Worm (Caenorhabditis elegans) whole organism, early embryonic: ENCODE data around the gene abcf-1.

Experiments
- B0310.2 ChIP-seq: sonication (generic microtip); optimal IDR thresholded peaks from 2 replicates; lab custom pipeline; 2016; ENCODE audit warnings: mild to moderate bottlenecking, missing genetic modification characterization, missing compliant biosample characterization
- F13C5.2 ChIP-seq: sonication (generic microtip); optimal IDR thresholded peaks from 2 replicates; lab custom pipeline; 2017; ENCODE audit warnings: mild to moderate bottlenecking, missing genetic modification characterization, inconsistent platforms, missing compliant biosample characterization
- aly-1 ChIP-seq: sonication (generic microtip); optimal IDR thresholded peaks from 2 replicates; lab custom pipeline; 2016; ENCODE audit warnings: missing genetic modification characterization, missing compliant biosample characterization
- ama-1 ChIP-seq: fragments of 150-350 bp; optimal IDR thresholded peaks from 2 replicates; lab custom pipeline; 2014
- ceh-13 ChIP-seq: fragments of 200-800 bp; sonication (Bioruptor generic); optimal IDR thresholded peaks from 2 replicates; lab custom pipeline; 2018; ENCODE audit warnings: mild to moderate bottlenecking, missing genetic modification characterization, missing compliant biosample characterization
- ceh-36 ChIP-seq: sonication (generic microtip); optimal IDR thresholded peaks from 2 replicates; lab custom pipeline; 2016; ENCODE audit warnings: missing genetic modification characterization, inconsistent platforms, missing compliant biosample characterization
- ets-7 ChIP-seq: sonication (generic microtip); optimal IDR thresholded peaks from 2 replicates; lab custom pipeline; 2016; ENCODE audit warnings: missing genotype, missing genetic modification characterization, missing compliant biosample characterization
- flt-1 ChIP-seq: fragments of 200-800 bp; sonication (Bioruptor generic); IDR thresholded peaks from 2 replicates; pipeline ENCODE4 v1.3.6; 2022; ENCODE audit warnings: missing genetic modification characterization, missing compliant biosample characterization
- hmbx-1 ChIP-seq: sonication (generic microtip); optimal IDR thresholded peaks from 2 replicates; lab custom pipeline; 2016; ENCODE audit warnings: mild to moderate bottlenecking, missing genetic modification characterization, missing compliant biosample characterization
- hmg-4 ChIP-seq: fragments of 200-800 bp; sonication (Bioruptor generic); optimal IDR thresholded peaks from 2 replicates; lab custom pipeline; 2018; ENCODE audit warnings: mild to moderate bottlenecking, missing genetic modification characterization, missing compliant biosample characterization
- hnd-1 ChIP-seq: sonication (generic microtip); optimal IDR thresholded peaks from 2 replicates; lab custom pipeline; 2016; ENCODE audit warnings: missing genetic modification characterization, missing compliant biosample characterization
- pes-1 ChIP-seq: fragments of 200-800 bp; sonication (Bioruptor generic); IDR thresholded peaks from 2 replicates; pipeline ENCODE4 v1.3.6; 2022; ENCODE audit warnings: missing genetic modification reagents, missing genetic modification characterization, missing compliant biosample characterization
- scrt-1 ChIP-seq: fragments of 200-800 bp; sonication (Bioruptor generic); IDR thresholded peaks from 2 replicates; pipeline ENCODE4 v1.3.6; 2022; ENCODE audit warnings: missing genetic modification characterization, missing compliant biosample characterization
- sea-1 ChIP-seq: fragments of 200-800 bp; sonication (Bioruptor generic); conservative IDR thresholded peaks from 2 replicates; pipeline ENCODE4 v1.3.6; 2022; ENCODE audit warnings: missing genetic modification characterization, missing compliant biosample characterization
- tbx-11 ChIP-seq: fragments of 200-800 bp; sonication (Bioruptor generic); IDR thresholded peaks from 2 replicates; pipeline ENCODE4 v1.3.6; 2022; ENCODE audit warnings: missing genetic modification characterization, missing compliant biosample characterization
- tbx-37 ChIP-seq: fragments of 200-800 bp; sonication (Bioruptor generic); conservative IDR thresholded peaks from 2 replicates; pipeline ENCODE4 v1.3.6; 2022; ENCODE audit warnings: missing genetic modification reagents, missing genetic modification characterization, missing compliant biosample characterization
- tra-4 ChIP-seq: sonication (generic microtip); optimal IDR thresholded peaks from 2 replicates; lab custom pipeline; 2017; ENCODE audit warnings: missing genetic modification characterization, missing compliant biosample characterization

abcf-1 gene

DNA sequence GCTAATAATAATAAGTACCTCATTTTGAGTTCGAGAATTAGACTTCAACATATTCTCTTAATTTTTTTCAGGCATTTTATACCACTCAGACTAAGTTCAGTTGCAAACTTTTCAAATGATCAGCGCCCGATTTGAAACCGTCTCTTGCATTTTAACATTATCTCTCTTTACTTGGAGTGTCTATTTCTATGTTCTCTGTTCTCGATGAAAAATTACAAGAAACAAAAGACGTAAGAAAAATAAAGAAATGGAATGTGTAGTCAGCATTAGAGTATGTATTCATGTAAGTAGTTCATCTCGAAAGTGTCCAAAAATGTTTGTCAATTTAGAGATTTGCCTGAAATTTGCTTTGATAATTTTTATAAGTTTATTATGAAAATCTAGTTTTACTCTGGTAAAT lies 37.0 kb upstream of the abcf-1 start, which contains the start of gene ugt-3:
Gene ugt-3 (minus strand): TSS at position 101 of the 400 bp plus-strand sequence.
- no peak for TF ChIP-seq sea-1 (GFP tag; lab: Robert Waterston, UW)
- TF ChIP-seq ets-7 = no peak
- TF ChIP-seq hnd-1 (tag; lab: Kevin White, UChicago) = no peak
- no peak for TF ChIP-seq B0310.2 (tag; lab: Kevin White, UChicago)
- no peak for TF ChIP-seq scrt-1 (GFP tag; lab: Robert Waterston, UW)
- no peak for TF ChIP-seq tra-4 (tag; lab: Kevin White, UChicago)

- TF ChIP-seq pes-1 (no peak), hmbx-1 (tag; lab: Kevin White, UChicago) (no peak), aly-1 (tag; lab: Kevin White, UChicago) (no peak), F13C5.2 (tag; lab: Kevin White, UChicago) (no peak), tbx-37 (no peak), ets-7 (no peak), ceh-36 (tag; lab: Kevin White, UChicago) (no peak), B0310.2 (tag; lab: Kevin White, UChicago) (no peak), ama-1 (lab: Kevin White, UChicago) (no peak), ceh-13 (GFP tag; lab: Kevin White, UChicago) (no peak), hmg-4 (GFP tag; lab: Kevin White, UChicago) (no peak), scrt-1 (GFP tag; lab: Robert Waterston, UW) (no peak), hnd-1 (tag; lab: Kevin White, UChicago) (no peak), tbx-11 (no peak), flt-1 (no peak), tra-4 (tag; lab: Kevin White, UChicago) (no peak)
These were observed 34.8 kb upstream of the abcf-1 start, which contains the start of gene ugt-6 for ce11 chrV:12797992-12798391. ugt-6 (minus strand) TSS chrV:12798224.

DNA sequence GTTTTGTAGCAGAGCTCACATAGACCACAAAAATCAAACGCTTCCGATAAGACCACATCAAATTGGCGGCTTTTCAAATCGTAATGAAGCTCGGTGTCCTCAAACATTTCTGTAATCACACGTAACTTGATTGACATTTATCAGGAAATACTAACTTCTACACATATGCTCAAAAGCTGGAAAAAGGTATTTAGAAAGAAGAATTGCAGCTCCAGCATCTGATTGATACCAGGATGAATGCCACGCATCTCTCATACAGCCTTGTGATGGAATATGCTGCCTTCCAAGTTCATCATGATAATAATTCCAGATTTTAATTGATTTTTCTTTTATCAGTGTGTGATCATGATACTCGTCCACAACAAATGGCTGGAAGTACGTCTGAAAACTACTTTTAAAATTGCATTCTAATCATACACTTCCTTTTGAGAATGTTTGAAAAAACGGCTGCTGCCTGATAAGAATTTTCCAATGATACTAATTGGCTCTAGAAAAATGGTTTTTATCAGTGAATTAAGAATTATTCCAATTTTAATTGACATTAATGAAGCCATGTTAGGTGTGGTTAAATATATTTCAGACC lies 33.8 kb upstream of the abcf-1 start:
- no peak for TF ChIP-seq ama-1 (lab: Kevin White, UChicago)
- no peak for TF ChIP-seq hmg-4 (GFP tag; lab: Kevin White, UChicago)

DNA sequence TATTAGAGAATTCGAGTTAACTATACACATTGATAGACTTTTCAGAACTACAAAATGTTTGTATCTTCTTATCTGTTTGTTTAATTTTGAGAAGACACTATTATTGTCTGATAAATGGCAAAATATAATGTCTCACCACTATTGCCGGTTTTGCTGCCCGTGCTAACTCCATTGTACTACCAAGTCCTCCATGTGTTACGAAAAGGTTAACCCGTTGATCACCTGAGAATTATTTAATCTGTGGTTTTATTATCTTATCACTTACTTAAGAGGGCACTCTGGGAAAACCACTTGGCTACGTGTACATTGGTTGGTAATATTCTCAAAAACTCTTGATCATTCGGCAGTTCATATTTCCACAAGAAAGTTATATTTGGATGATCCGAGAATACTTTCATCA lies 32.8 kb upstream of the abcf-1 start:
- TF ChIP-seq ama-1 (lab: Kevin White, UChicago) (no peak), tbx-11 (no peak), ceh-13 (GFP tag; lab: Kevin White, UChicago) (no peak), sea-1 (GFP tag; lab: Robert Waterston, UW) (no peak), hmbx-1 (tag; lab: Kevin White, UChicago) (no peak), tra-4 (tag; lab: Kevin White, UChicago) (no peak), hmg-4 (GFP tag; lab: Kevin White, UChicago) (no peak), ets-7 (no peak), aly-1 (tag; lab: Kevin White, UChicago) (no peak), scrt-1 (GFP tag; lab: Robert Waterston, UW) (no peak), flt-1 (no peak), tbx-37 (no peak), hnd-1 (tag; lab: Kevin White, UChicago) (no peak), B0310.2 (tag; lab: Kevin White, UChicago) (no peak), F13C5.2 (tag; lab: Kevin White, UChicago) (no peak), pes-1 (no peak), ceh-36 (tag; lab: Kevin White, UChicago) (no peak)

ce11 chrV:12795196-12795595 lies 32.0 kb upstream of the abcf-1 start, which contains the start of gene ugt-4:
ugt-4 (minus strand) TSS chrV:12795336.
- no peak for TF ChIP-seq B0310.2 (tag; lab: Kevin White, UChicago)
- TF ChIP-seq ama-1 (lab: Kevin White, UChicago) = no peak
- TF ChIP-seq ceh-36 (tag; lab: Kevin White, UChicago) = no peak
- TF ChIP-seq tbx-11 = no peak
- TF ChIP-seq tra-4 (tag; lab: Kevin White, UChicago) = no peak
- no peak for TF ChIP-seq hmg-4 (GFP tag; lab: Kevin White, UChicago)
- TF ChIP-seq hmbx-1 (tag; lab: Kevin White, UChicago) = no peak
- TF ChIP-seq F13C5.2 (tag; lab: Kevin White, UChicago) = no peak

DNA sequence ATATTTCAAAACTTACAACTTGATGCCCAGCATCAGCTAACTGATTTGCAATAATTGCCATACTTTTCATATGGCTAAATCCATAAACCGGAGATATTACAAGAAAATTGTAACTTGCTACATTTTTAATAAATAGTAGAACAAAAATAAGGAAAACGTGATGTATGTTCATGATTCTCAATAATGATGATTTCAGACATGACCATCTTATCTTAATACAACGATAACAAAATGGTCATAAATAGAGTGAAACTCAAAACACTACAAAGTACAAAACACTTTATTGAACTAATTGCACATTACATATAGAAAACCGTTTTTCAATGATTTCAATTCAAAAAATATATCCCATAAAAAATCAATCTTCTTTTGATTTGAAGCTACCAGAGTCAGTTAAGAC lies 29.6 kb upstream of the abcf-1 start, which contains the start of gene ugt-5:
Gene ugt-5 (minus strand): TSS at position 214 of the 400 bp plus-strand sequence.
- no peak for TF ChIP-seq flt-1
- no peak for TF ChIP-seq ets-7
- TF ChIP-seq scrt-1 (GFP tag; lab: Robert Waterston, UW) = no peak
- no peak for TF ChIP-seq ama-1 (lab: Kevin White, UChicago)
- TF ChIP-seq tbx-11 = no peak
- TF ChIP-seq aly-1 (tag; lab: Kevin White, UChicago) = no peak
- TF ChIP-seq hmg-4 (GFP tag; lab: Kevin White, UChicago) = no peak
- TF ChIP-seq ceh-36 (tag; lab: Kevin White, UChicago) = no peak
- no peak for TF ChIP-seq hmbx-1 (tag; lab: Kevin White, UChicago)
- no peak for TF ChIP-seq sea-1 (GFP tag; lab: Robert Waterston, UW)
- TF ChIP-seq hnd-1 (tag; lab: Kevin White, UChicago) = no peak
- TF ChIP-seq B0310.2 (tag; lab: Kevin White, UChicago) = no peak
- no peak for TF ChIP-seq tbx-37
- TF ChIP-seq pes-1 = no peak
- no peak for TF ChIP-seq tra-4 (tag; lab: Kevin White, UChicago)

DNA sequence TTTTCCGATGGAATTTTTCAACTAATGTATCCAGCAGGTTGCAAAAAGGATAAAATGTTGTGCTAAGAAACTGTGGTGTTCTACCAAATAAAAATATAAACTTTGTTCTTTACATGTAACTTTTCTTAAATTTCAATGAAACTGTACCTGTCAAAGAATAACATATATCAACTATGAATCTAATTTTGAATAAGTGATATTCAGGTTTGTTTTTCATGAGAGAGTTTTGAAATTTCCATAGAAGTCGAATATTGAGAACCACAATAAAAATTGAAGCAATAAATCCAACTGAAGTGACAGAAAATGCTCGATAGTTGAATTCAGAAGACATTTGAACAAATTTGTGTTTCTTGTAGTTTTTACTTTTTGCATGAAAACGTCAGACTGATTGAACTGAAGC lies 27.0 kb upstream of the abcf-1 start, which contains the start of gene srbc-43:
Gene srbc-43 (minus strand): TSS at position 331 of the 400 bp plus-strand sequence.
- TF ChIP-seq hmg-4 (GFP tag; lab: Kevin White, UChicago) = no peak
- no peak for TF ChIP-seq flt-1
- no peak for TF ChIP-seq ets-7
- no peak for TF ChIP-seq pes-1
- no peak for TF ChIP-seq sea-1 (GFP tag; lab: Robert Waterston, UW)
- TF ChIP-seq tbx-37 = no peak
- TF ChIP-seq ama-1 (lab: Kevin White, UChicago) = no peak
- TF ChIP-seq tbx-11 = no peak
- no peak for TF ChIP-seq tra-4 (tag; lab: Kevin White, UChicago)
- no peak for TF ChIP-seq hnd-1 (tag; lab: Kevin White, UChicago)
- no peak for TF ChIP-seq ceh-36 (tag; lab: Kevin White, UChicago)
- no peak for TF ChIP-seq scrt-1 (GFP tag; lab: Robert Waterston, UW)
- no peak for TF ChIP-seq hmbx-1 (tag; lab: Kevin White, UChicago)
- no peak for TF ChIP-seq ceh-13 (GFP tag; lab: Kevin White, UChicago)
- no peak for TF ChIP-seq F13C5.2 (tag; lab: Kevin White, UChicago)
- no peak for TF ChIP-seq B0310.2 (tag; lab: Kevin White, UChicago)
- TF ChIP-seq aly-1 (tag; lab: Kevin White, UChicago) = no peak
